Worm (Caenorhabditis elegans) whole organism, L4 larva: ENCODE results near the gene F02E8.4.

Source experiments
- T20F7.1 ChIP-seq: fragments of 200-800 bp; sonication (Bioruptor generic); optimal IDR thresholded peaks from 2 replicates; lab custom pipeline; 2018; ENCODE audit warnings: mild to moderate bottlenecking, missing genetic modification characterization, missing compliant biosample characterization
- lsy-2 ChIP-seq, 2 experiments: fragments of 150-350 bp in 1 of 2; sonication (generic microtip) in 1 of 2; optimal IDR thresholded peaks; 2 replicates each; lab custom pipeline; 2014 to 2017; ENCODE audit warnings: missing biosample characterization in 2 of 2, missing genetic modification characterization in 2 of 2
- pqm-1 ChIP-seq: sonication (generic microtip); optimal IDR thresholded peaks from 2 replicates; lab custom pipeline; 2017; ENCODE audit warnings: missing biosample characterization, missing genetic modification characterization

ce11 chrX:4498078-4498477 lies 44.2 kb downstream of the F02E8.4 start:
- TF ChIP-seq pqm-1, result peak; percentile 82
- TF ChIP-seq lsy-2 (tag; optimal IDR thresholded peaks at IDR 0.05; lab: Kevin White, UChicago), result no peak
- TF ChIP-seq T20F7.1 (GFP tag; lab: Kevin White, UChicago), result no peak
